Worm (Caenorhabditis elegans): ENCODE measurements around the gene C52E2.2.

ce11 chrII:1842894-1843293 lies 9.7 kb upstream of the C52E2.2 start, which contains the start of the genes C52E2.5 and C52E2.4:
- TF ChIP-seq fos-1 (tag; optimal IDR thresholded peaks at IDR 0.05): no peak
- no peak for TF ChIP-seq nhr-28 (tag; optimal IDR thresholded peaks at IDR 0.05)
- no peak for TF ChIP-seq nhr-11 (tag; optimal IDR thresholded peaks at IDR 0.05)
- no peak for TF ChIP-seq lin-39 (tag; optimal IDR thresholded peaks at IDR 0.05)
- peak; percentile 20 for TF ChIP-seq jun-1 (tag; optimal IDR thresholded peaks at IDR 0.05)
- no peak for TF ChIP-seq snpc-4 (tag; optimal IDR thresholded peaks at IDR 0.05)
- TF ChIP-seq ztf-11 (tag; optimal IDR thresholded peaks at IDR 0.05): no peak
- TF ChIP-seq unc-39 (tag; optimal IDR thresholded peaks at IDR 0.05): no peak
- no peak for TF ChIP-seq mdl-1 (tag; optimal IDR thresholded peaks at IDR 0.05)
- TF ChIP-seq nhr-76 (tag; optimal IDR thresholded peaks at IDR 0.05): no peak
